Worm (Caenorhabditis elegans): Measurements from ENCODE around the gene srx-42.

ce11 chrV:13960916-13961315, 40.1 kb downstream of the srx-42 start, which contains the start of gene srh-24:
- TF ChIP-seq zag-1 (tag; optimal IDR thresholded peaks at IDR 0.05) = no peak
- no peak for TF ChIP-seq daf-12 (tag; optimal IDR thresholded peaks at IDR 0.05)
- no peak for TF ChIP-seq nhr-11 (tag; optimal IDR thresholded peaks at IDR 0.05)
- no peak for TF ChIP-seq aly-2 (tag; optimal IDR thresholded peaks at IDR 0.05)
- TF ChIP-seq egl-43 (GFP tag; IDR thresholded peaks at IDR 0.05) = no peak
- TF ChIP-seq Y75B8A.6 (GFP tag; IDR thresholded peaks at IDR 0.05) = no peak
- TF ChIP-seq F49E8.2 (tag; optimal IDR thresholded peaks at IDR 0.05; ENCODE audit: borderline replicate concordance) = no peak
- TF ChIP-seq lim-7 (GFP tag; IDR thresholded peaks at IDR 0.05) = no peak
